Worm (Caenorhabditis elegans): Measurements from ENCODE around the gene deg-1.

deg-1 gene

DNA sequence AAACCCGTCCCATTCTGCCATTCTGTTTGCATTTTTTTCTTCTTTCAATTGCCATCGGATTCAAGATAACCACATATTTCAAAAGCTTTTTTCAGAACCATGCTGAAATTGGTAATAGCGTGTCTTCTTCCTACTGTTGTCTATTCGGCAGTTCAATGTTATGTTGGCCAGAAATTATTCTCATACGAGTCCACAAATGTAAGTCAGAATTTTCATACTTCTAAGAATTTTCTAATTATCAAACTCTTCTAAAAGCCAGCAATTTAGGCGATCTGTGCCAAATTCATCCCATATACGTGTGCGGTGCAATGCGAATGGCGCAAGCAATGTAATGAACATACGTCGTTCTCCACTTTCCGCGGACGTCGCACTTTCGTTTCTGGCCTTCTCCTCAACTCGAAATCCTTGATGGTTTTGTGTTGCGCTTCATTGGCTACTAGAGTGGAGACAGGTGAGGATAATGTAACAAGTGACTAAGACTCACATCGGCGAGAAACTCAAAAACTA, 26.7 kb downstream of the deg-1 start, which contains the start of gene ZK154.1:
Gene ZK154.1 (plus strand): TSS at position 51 of the 507 bp plus-strand sequence.
- no peak for TF ChIP-seq ztf-11 (tag; optimal IDR thresholded peaks at IDR 0.05)
- no peak for TF ChIP-seq fkh-2 (tag; optimal IDR thresholded peaks at IDR 0.05)
- no peak for TF ChIP-seq nfya-1 (tag; optimal IDR thresholded peaks at IDR 0.05; ENCODE audit: insufficient read depth)
- TF ChIP-seq ama-1 (optimal IDR thresholded peaks at IDR 0.05) = no peak
- TF ChIP-seq egl-5 (tag; optimal IDR thresholded peaks at IDR 0.05) = no peak
- no peak for TF ChIP-seq nhr-67 (tag; optimal IDR thresholded peaks at IDR 0.05)
- TF ChIP-seq nhr-76 (tag; optimal IDR thresholded peaks at IDR 0.05) = no peak
- TF ChIP-seq lin-39 (tag; optimal IDR thresholded peaks at IDR 0.05) = no peak
- no peak for TF ChIP-seq R02D3.7 (tag; optimal IDR thresholded peaks at IDR 0.05)
- TF ChIP-seq nhr-23 (tag; optimal IDR thresholded peaks at IDR 0.05) = no peak
- no peak for TF ChIP-seq nhr-28 (tag; optimal IDR thresholded peaks at IDR 0.05)
- TF ChIP-seq zag-1 (tag; optimal IDR thresholded peaks at IDR 0.05) = no peak
- TF ChIP-seq eor-1 (tag; optimal IDR thresholded peaks at IDR 0.05) = no peak
- no peak for TF ChIP-seq nhr-237 (tag; optimal IDR thresholded peaks at IDR 0.05)
- TF ChIP-seq ztf-4 (tag; optimal IDR thresholded peaks at IDR 0.05) = no peak
- TF ChIP-seq unc-39 (tag; optimal IDR thresholded peaks at IDR 0.05) = no peak
- no peak for TF ChIP-seq egl-27 (tag; optimal IDR thresholded peaks at IDR 0.05)
- no peak for TF ChIP-seq nhr-12 (tag; optimal IDR thresholded peaks at IDR 0.05)
- TF ChIP-seq elt-1 (tag; optimal IDR thresholded peaks at IDR 0.05) = no peak
- no peak for TF ChIP-seq fos-1 (tag; optimal IDR thresholded peaks at IDR 0.05)

ce11 chrX:7781827-7782226, 29.0 kb downstream of the deg-1 start:
- TF ChIP-seq nhr-237 (tag; optimal IDR thresholded peaks at IDR 0.05) (no peak), nhr-11 (tag; optimal IDR thresholded peaks at IDR 0.05) (no peak), skn-1 (tag; optimal IDR thresholded peaks at IDR 0.05) (no peak)

ce11 chrX:7782389-7782788, 29.5 kb downstream of the deg-1 start, which contains the start of gene ZK154.4:
Gene ZK154.4 (minus strand): TSS chrX:7782415.
- TF ChIP-seq egl-5 (tag; optimal IDR thresholded peaks at IDR 0.05) (peak; percentile 25), nhr-25 (tag; optimal IDR thresholded peaks at IDR 0.05) (no peak), elt-2 (tag; optimal IDR thresholded peaks at IDR 0.05) (peak; percentile 36), lin-15B (tag; optimal IDR thresholded peaks at IDR 0.05) (peak; percentile 11), ceh-16 (tag; optimal IDR thresholded peaks at IDR 0.05) (no peak), lin-39 (tag; optimal IDR thresholded peaks at IDR 0.05) (peak; percentile 51), nhr-23 (tag; optimal IDR thresholded peaks at IDR 0.05) (no peak), nfya-1 (tag; optimal IDR thresholded peaks at IDR 0.05; ENCODE audit: insufficient read depth) (peak; percentile 74), hmg-11 (tag; optimal IDR thresholded peaks at IDR 0.05) (peak; percentile 77), nhr-12 (tag; optimal IDR thresholded peaks at IDR 0.05) (no peak), ceh-28 (tag; optimal IDR thresholded peaks at IDR 0.05) (peak; percentile 41), mdl-1 (tag; optimal IDR thresholded peaks at IDR 0.05) (no peak), pha-4 (tag; optimal IDR thresholded peaks at IDR 0.05) (peak; percentile 91), nhr-43 (tag; optimal IDR thresholded peaks at IDR 0.05; ENCODE audit: poor library complexity, severe bottlenecking) (peak; percentile 33)

DNA sequence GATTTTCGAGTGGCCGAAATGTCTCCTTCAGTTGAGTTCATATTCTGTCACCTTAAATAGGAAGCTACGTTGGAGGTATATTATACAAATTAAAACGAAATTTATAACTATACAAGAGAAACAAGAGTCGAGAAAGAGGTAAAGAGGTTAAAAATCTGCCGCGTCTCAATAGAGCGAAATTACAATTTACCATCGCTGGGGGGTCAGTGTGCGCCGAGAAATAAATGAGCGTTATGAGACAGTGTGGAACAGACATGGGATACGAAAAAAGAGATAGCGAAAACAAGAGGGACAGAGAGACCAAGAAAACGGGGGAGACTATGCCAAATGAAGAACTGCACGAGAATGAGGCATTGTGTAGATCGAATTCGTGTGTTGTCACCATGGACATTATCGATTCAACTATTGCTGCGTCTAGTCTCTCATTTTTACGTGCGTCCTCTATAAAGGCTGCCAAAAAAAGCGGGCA, 35.0 kb downstream of the deg-1 start, which contains the start of gene ZK154.5:
Gene ZK154.5 (minus strand): TSS at position 51 of the 469 bp plus-strand sequence.
- TF ChIP-seq nhr-25 (tag; optimal IDR thresholded peaks at IDR 0.05) (peak; percentile 43), lin-15B (tag; optimal IDR thresholded peaks at IDR 0.05) (peak; percentile 29), pha-4 (tag; optimal IDR thresholded peaks at IDR 0.05) (peak; percentile 72), pqm-1 (tag; optimal IDR thresholded peaks at IDR 0.05) (peak; percentile 6), ceh-28 (tag; optimal IDR thresholded peaks at IDR 0.05) (peak; percentile 45), nhr-67 (tag; optimal IDR thresholded peaks at IDR 0.05) (no peak), mml-1 (tag; optimal IDR thresholded peaks at IDR 0.05) (no peak), snpc-4 (tag; optimal IDR thresholded peaks at IDR 0.05) (no peak), nhr-12 (tag; optimal IDR thresholded peaks at IDR 0.05) (no peak), daf-12 (tag; optimal IDR thresholded peaks at IDR 0.05) (no peak), nhr-11 (tag; optimal IDR thresholded peaks at IDR 0.05) (no peak), nhr-76 (tag; optimal IDR thresholded peaks at IDR 0.05) (no peak), eor-1 (tag; optimal IDR thresholded peaks at IDR 0.05) (no peak), elt-2 (tag; optimal IDR thresholded peaks at IDR 0.05) (peak; percentile 37), egl-27 (tag; optimal IDR thresholded peaks at IDR 0.05) (no peak), R02D3.7 (tag; optimal IDR thresholded peaks at IDR 0.05) (no peak), nhr-77 (tag; optimal IDR thresholded peaks at IDR 0.05) (no peak), zag-1 (tag; optimal IDR thresholded peaks at IDR 0.05) (no peak), mdl-1 (tag; optimal IDR thresholded peaks at IDR 0.05) (no peak), ztf-4 (tag; optimal IDR thresholded peaks at IDR 0.05) (no peak), lin-39 (tag; optimal IDR thresholded peaks at IDR 0.05) (peak; percentile 53), nhr-237 (tag; optimal IDR thresholded peaks at IDR 0.05) (no peak), nfya-1 (tag; optimal IDR thresholded peaks at IDR 0.05; ENCODE audit: insufficient read depth) (peak; percentile 51), tbx-2 (tag; optimal IDR thresholded peaks at IDR 0.05) (no peak), nhr-43 (tag; optimal IDR thresholded peaks at IDR 0.05; ENCODE audit: poor library complexity, severe bottlenecking) (peak; percentile 13), skn-1 (tag; optimal IDR thresholded peaks at IDR 0.05) (no peak), nhr-23 (tag; optimal IDR thresholded peaks at IDR 0.05) (peak; percentile 43), hmg-11 (tag; optimal IDR thresholded peaks at IDR 0.05) (peak; percentile 62)
